Fruit fly (Drosophila melanogaster): ENCODE results near the gene CG17141.
A peak's percentile ranks its signal among the peaks of the same experiment; 100 is the strongest.

The CG17141 gene

DNA sequence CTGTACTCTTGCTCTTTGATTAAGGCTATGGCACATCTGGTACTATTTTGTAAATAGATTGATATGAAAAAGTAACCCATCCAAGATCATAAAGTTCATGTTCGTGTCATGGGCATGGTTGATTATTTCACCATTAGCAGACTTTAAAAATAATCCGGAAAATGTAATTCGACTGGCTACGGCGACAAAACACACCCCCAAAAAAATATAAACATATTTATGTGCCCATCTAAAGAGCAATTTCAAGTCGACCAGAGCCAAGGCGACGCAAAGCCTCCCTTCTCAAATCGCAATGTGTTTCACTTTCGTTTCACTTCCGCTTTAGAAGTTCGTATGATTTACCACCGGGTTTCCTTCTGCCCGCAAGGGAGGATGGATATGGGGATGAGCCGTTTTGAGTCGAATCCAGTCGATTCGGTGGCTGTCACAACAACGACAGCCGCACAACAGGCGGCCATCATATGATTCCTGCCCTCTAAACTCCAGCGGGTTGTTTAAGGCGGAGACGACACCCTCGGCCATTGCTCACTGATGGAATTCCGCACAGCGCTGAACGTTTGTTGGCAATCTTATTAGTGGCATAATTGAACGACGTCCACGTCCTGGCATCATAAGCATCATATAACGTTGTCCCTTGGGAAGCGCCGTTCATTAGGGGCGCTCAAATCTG lies 28.3 kb downstream of the CG17141 start:
- TF ChIP-seq CG14014 (GFP tag; IDR thresholded peaks at IDR 0.05) (no peak), CG7987 (GFP tag; optimal IDR thresholded peaks at IDR 0.05) (no peak), chm (GFP tag; IDR thresholded peaks at IDR 0.05) (no peak), B-H2 (GFP tag; optimal IDR thresholded peaks at IDR 0.05) (no peak), D19A (tag; optimal IDR thresholded peaks at IDR 0.05) (peak; percentile 94), gsb-n (tag; optimal IDR thresholded peaks at IDR 0.05) (peak; percentile 79), lov (optimal IDR thresholded peaks at IDR 0.05) (no peak), lov (GFP tag; IDR thresholded peaks at IDR 0.05) (no peak), cato (GFP tag; optimal IDR thresholded peaks at IDR 0.05; ENCODE audit: borderline replicate concordance) (no peak), Hey (tag; optimal IDR thresholded peaks at IDR 0.05) (peak; percentile 77), Ets65A (GFP tag) (peak; percentile 35), pros (GFP tag; optimal IDR thresholded peaks at IDR 0.05) (peak; percentile 99), da (GFP tag; optimal IDR thresholded peaks at IDR 0.05) (no peak), Med (GFP tag) (peak; percentile 49), MTF-1 (GFP tag; optimal IDR thresholded peaks at IDR 0.05; ENCODE audit: borderline replicate concordance) (no peak), kni (GFP tag; optimal IDR thresholded peaks at IDR 0.05) (peak; percentile 18), ken (GFP tag; IDR thresholded peaks at IDR 0.05) (no peak), tap (tag; optimal IDR thresholded peaks at IDR 0.05) (peak; percentile 13), sqz (GFP tag; optimal IDR thresholded peaks at IDR 0.05) (no peak), Oaz (GFP tag; IDR thresholded peaks at IDR 0.05) (no peak), prd (optimal IDR thresholded peaks at IDR 0.05) (no peak), prd (GFP tag; IDR thresholded peaks at IDR 0.05) (no peak), sens (GFP tag) (peak; percentile 42), ac (GFP tag; optimal IDR thresholded peaks at IDR 0.05) (no peak), Bteb2 (GFP tag; optimal IDR thresholded peaks at IDR 0.05) (no peak), abd-A (tag; optimal IDR thresholded peaks at IDR 0.05) (peak; percentile 59), CG2199 (GFP tag; IDR thresholded peaks at IDR 0.05) (0 out of 3 replicates have a peak, but pooled peaks have one; percentile 39), oc (tag; optimal IDR thresholded peaks at IDR 0.05) (peak; percentile 42), CG4730 (GFP tag; IDR thresholded peaks at IDR 0.05) (no peak), Awh (GFP tag; IDR thresholded peaks at IDR 0.05) (no peak), CG10979 (tag; optimal IDR thresholded peaks at IDR 0.05) (no peak), salm (tag; optimal IDR thresholded peaks at IDR 0.05) (no peak), grau (tag; optimal IDR thresholded peaks at IDR 0.05) (no peak), run (tag; optimal IDR thresholded peaks at IDR 0.05) (no peak), fd96Cb (tag; optimal IDR thresholded peaks at IDR 0.05) (no peak), vvl (GFP tag; IDR thresholded peaks at IDR 0.05) (no peak), sd (tag; optimal IDR thresholded peaks at IDR 0.05) (peak; percentile 73), btn (GFP tag; optimal IDR thresholded peaks at IDR 0.05) (no peak), trh (GFP tag; optimal IDR thresholded peaks at IDR 0.05) (no peak), nerfin-1 (tag; optimal IDR thresholded peaks at IDR 0.05) (peak; percentile 98), klu (GFP tag; IDR thresholded peaks at IDR 0.05) (no peak), CG9609 (GFP tag; optimal IDR thresholded peaks at IDR 0.05) (no peak), CG10462 (GFP tag; optimal IDR thresholded peaks at IDR 0.05) (no peak), gt (GFP tag; IDR thresholded peaks at IDR 0.05) (no peak), Lhr (GFP tag; optimal IDR thresholded peaks at IDR 0.05) (no peak), row (GFP tag; IDR thresholded peaks at IDR 0.05) (peak; percentile 41), CG17829 (tag; optimal IDR thresholded peaks at IDR 0.05) (no peak), gce (GFP tag; IDR thresholded peaks at IDR 0.05) (no peak), Nf-YA (GFP tag; IDR thresholded peaks at IDR 0.05) (no peak), maf-S (GFP tag; optimal IDR thresholded peaks at IDR 0.05) (no peak), Jarid2 (GFP tag; optimal IDR thresholded peaks at IDR 0.05) (no peak), CG18011 (GFP tag; optimal IDR thresholded peaks at IDR 0.05) (no peak)
